Fruit fly (Drosophila melanogaster) whole organism, embryonic: ENCODE measurements around the gene CG7860.

Source experiments
- CG10565 ChIP-seq: fragments of 200-800 bp; sonication (Bioruptor generic); optimal IDR thresholded peaks from 3 replicates; lab custom pipeline; 2016; ENCODE audit warnings: missing biosample characterization, mild to moderate bottlenecking, missing genetic modification characterization
- CG12071 ChIP-seq: fragments of 200-800 bp; sonication (Bioruptor generic); optimal IDR thresholded peaks from 3 replicates; lab custom pipeline; 2018; ENCODE audit warnings: missing biosample characterization, mild to moderate bottlenecking, missing genetic modification characterization
- CG12155 ChIP-seq: fragments of 200-800 bp; sonication (Bioruptor generic); optimal IDR thresholded peaks from 3 replicates; lab custom pipeline; 2016; ENCODE audit warnings: missing biosample characterization, missing genetic modification characterization
- CG1233 ChIP-seq: fragments of 200-800 bp; sonication (Bioruptor generic); optimal IDR thresholded peaks from 4 replicates; lab custom pipeline; 2018; ENCODE audit warnings: missing biosample characterization, mild to moderate bottlenecking, missing genetic modification characterization
- CG13775 ChIP-seq: fragments of 200-800 bp; sonication (Bioruptor generic); optimal IDR thresholded peaks from 3 replicates; lab custom pipeline; 2017; ENCODE audit warnings: missing biosample characterization, mild to moderate bottlenecking, missing genetic modification characterization
- CG14050 ChIP-seq: fragments of 200-800 bp; sonication (Bioruptor generic); IDR thresholded peaks from 3 replicates; pipeline ENCODE4 v1.3.6; 2022; ENCODE audit warnings: missing biosample characterization, missing genetic modification characterization
- CG15514 ChIP-seq: fragments of 200-800 bp; sonication (Bioruptor generic); optimal IDR thresholded peaks from 3 replicates; lab custom pipeline; 2017; ENCODE audit warnings: missing biosample characterization, missing genetic modification characterization, mild to moderate bottlenecking, moderate library complexity, missing genetic modification reagents
- CG17359 ChIP-seq: fragments of 200-800 bp; sonication (Bioruptor generic); optimal IDR thresholded peaks from 3 replicates; lab custom pipeline; 2018; ENCODE audit warnings: missing biosample characterization, mild to moderate bottlenecking, missing genetic modification characterization, moderate library complexity
- CG17361 ChIP-seq: fragments of 200-800 bp; sonication (Bioruptor generic); IDR thresholded peaks from 3 replicates; pipeline ENCODE4 v1.3.6; 2022; ENCODE audit warnings: missing biosample characterization, missing genetic modification characterization
- CG1792 ChIP-seq: fragments of 200-800 bp; sonication (Bioruptor generic); optimal IDR thresholded peaks from 2 replicates; lab custom pipeline; 2016; ENCODE audit warnings: missing biosample characterization, missing genetic modification characterization
- CG18011 ChIP-seq: fragments of 200-800 bp; sonication (Bioruptor generic); optimal IDR thresholded peaks from 2 replicates; lab custom pipeline; 2017; ENCODE audit warnings: missing biosample characterization, missing genetic modification characterization, mild to moderate bottlenecking, moderate library complexity, missing genotype
- CG18262 ChIP-seq: fragments of 200-800 bp; optimal IDR thresholded peaks from 3 replicates; lab custom pipeline; 2019; ENCODE audit warnings: missing biosample characterization, mild to moderate bottlenecking, missing genetic modification characterization, moderate library complexity
- CG31388 ChIP-seq: fragments of 200-800 bp; sonication (Bioruptor generic); optimal IDR thresholded peaks from 2 replicates; lab custom pipeline; 2016; ENCODE audit warnings: missing biosample characterization, missing genetic modification characterization
- CG32772 ChIP-seq: fragments of 200-800 bp; sonication (Bioruptor generic); IDR thresholded peaks from 2 replicates; pipeline ENCODE4 v1.3.6; 2022; ENCODE audit warnings: missing biosample characterization, missing genetic modification characterization
- CG34224 ChIP-seq: fragments of 200-800 bp; sonication (Bioruptor generic); IDR thresholded peaks from 3 replicates; pipeline ENCODE4 v1.3.6; 2022; ENCODE audit warnings: missing biosample characterization, missing genetic modification characterization; ENCODE audit not compliant: partially characterized antibody
- CG4707 ChIP-seq: fragments of 200-800 bp; sonication (Bioruptor generic); optimal IDR thresholded peaks from 2 replicates; lab custom pipeline; 2018; ENCODE audit warnings: missing biosample characterization, mild to moderate bottlenecking, missing genetic modification characterization, moderate library complexity
- CG5245 ChIP-seq: fragments of 200-800 bp; sonication (Bioruptor generic); optimal IDR thresholded peaks from 3 replicates; lab custom pipeline; 2016; ENCODE audit warnings: missing biosample characterization, missing genetic modification characterization
- CG8388 ChIP-seq: fragments of 200-800 bp; sonication (Bioruptor generic); optimal IDR thresholded peaks from 2 replicates; lab custom pipeline; 2019; ENCODE audit warnings: missing biosample characterization, mild to moderate bottlenecking, missing genetic modification characterization, moderate library complexity
- CG9215 ChIP-seq: fragments of 200-800 bp; sonication (Bioruptor generic); IDR thresholded peaks from 2 replicates; pipeline ENCODE4 v1.3.6; 2022; ENCODE audit warnings: missing biosample characterization, missing genetic modification characterization
- CHES-1-like ChIP-seq: fragments of 200-800 bp; sonication (Bioruptor generic); optimal IDR thresholded peaks from 2 replicates; lab custom pipeline; 2016; ENCODE audit warnings: missing biosample characterization, missing genetic modification characterization
- Dref ChIP-seq: fragments of 200-800 bp; sonication (Bioruptor generic); IDR thresholded peaks from 2 replicates; pipeline ENCODE4 v1.3.6; 2022; ENCODE audit warnings: missing biosample characterization, missing genetic modification characterization
- Drgx ChIP-seq: fragments of 200-800 bp; sonication (Bioruptor generic); IDR thresholded peaks from 2 replicates; pipeline ENCODE4 v1.3.6; 2022; ENCODE audit warnings: missing biosample characterization, missing genetic modification characterization
- Lim3 ChIP-seq: fragments of 200-800 bp; sonication (Bioruptor generic); IDR thresholded peaks from 2 replicates; pipeline ENCODE4 v1.3.6; 2022; ENCODE audit warnings: missing biosample characterization, missing genetic modification characterization
- MBD-R2 ChIP-seq: fragments of 200-800 bp; sonication (Bioruptor generic); IDR thresholded peaks from 2 replicates; pipeline ENCODE4 v1.3.6; 2022; ENCODE audit warnings: missing biosample characterization, missing genetic modification characterization
- Med ChIP-seq: fragments of 200-800 bp; sonication (Bioruptor generic); peaks from one replicate; lab custom pipeline; 2016; ENCODE audit warnings: missing biosample characterization, missing genetic modification characterization, mild to moderate bottlenecking, inconsistent platforms, moderate library complexity
- Nf-YB ChIP-seq: fragments of 200-800 bp; sonication (Bioruptor generic); optimal IDR thresholded peaks from 3 replicates; lab custom pipeline; 2019; ENCODE audit warnings: missing biosample characterization, mild to moderate bottlenecking, missing genetic modification characterization, moderate library complexity
- Scr ChIP-seq: fragments of 200-800 bp; sonication (Bioruptor generic); IDR thresholded peaks from 2 replicates; pipeline ENCODE4 v1.3.6; 2022; ENCODE audit warnings: missing biosample characterization, missing genetic modification characterization; ENCODE audit not compliant: partially characterized antibody
- Six4 ChIP-seq: fragments of 200-800 bp; sonication (Bioruptor generic); optimal IDR thresholded peaks from 2 replicates; lab custom pipeline; 2016; ENCODE audit warnings: missing biosample characterization, missing genetic modification characterization
- Sox102F ChIP-seq: fragments of 200-800 bp; sonication (Bioruptor generic); optimal IDR thresholded peaks from 2 replicates; lab custom pipeline; 2018; ENCODE audit warnings: missing biosample characterization, mild to moderate bottlenecking, missing genetic modification characterization, moderate library complexity
- YL-1 ChIP-seq: fragments of 200-800 bp; sonication (Bioruptor generic); optimal IDR thresholded peaks from 3 replicates; lab custom pipeline; 2017; ENCODE audit warnings: missing biosample characterization, mild to moderate bottlenecking, missing genetic modification characterization
- cg ChIP-seq: fragments of 200-800 bp; sonication (Bioruptor generic); optimal IDR thresholded peaks from 3 replicates; lab custom pipeline; 2019; ENCODE audit warnings: missing biosample characterization, mild to moderate bottlenecking, missing genetic modification characterization, moderate library complexity
- dm ChIP-seq: fragments of 200-800 bp; sonication (Bioruptor generic); optimal IDR thresholded peaks from 3 replicates; lab custom pipeline; 2016; ENCODE audit warnings: missing biosample characterization, missing genetic modification characterization
- dpn ChIP-seq, 2 experiments: fragments of 200-800 bp; sonication (Bioruptor generic); optimal IDR thresholded peaks; 3 replicates each; lab custom pipeline; 2016; ENCODE audit warnings: missing biosample characterization in 2 of 2, missing genetic modification characterization in 2 of 2
- dysf ChIP-seq: fragments of 200-800 bp; sonication (Bioruptor generic); IDR thresholded peaks from 3 replicates; pipeline ENCODE4 v1.3.6; 2022; ENCODE audit warnings: missing biosample characterization, missing genetic modification characterization
- grn ChIP-seq: fragments of 200-800 bp; sonication (Bioruptor generic); optimal IDR thresholded peaks from 3 replicates; lab custom pipeline; 2017; ENCODE audit warnings: missing biosample characterization, missing genetic modification characterization
- hb ChIP-seq: fragments of 200-800 bp; sonication (Bioruptor generic); IDR thresholded peaks from 3 replicates; pipeline ENCODE4 v1.3.6; 2022; ENCODE audit warnings: missing biosample characterization, missing genetic modification characterization; ENCODE audit not compliant: partially characterized antibody
- maf-S ChIP-seq: fragments of 200-800 bp; sonication (Bioruptor generic); optimal IDR thresholded peaks from 2 replicates; lab custom pipeline; 2016; ENCODE audit warnings: missing biosample characterization, missing genetic modification characterization
- nom ChIP-seq: fragments of 200-800 bp; sonication (Bioruptor generic); optimal IDR thresholded peaks from 2 replicates; lab custom pipeline; 2017; ENCODE audit warnings: missing biosample characterization, missing genetic modification characterization, mild to moderate bottlenecking, moderate library complexity, missing genetic modification reagents
- org-1 ChIP-seq: fragments of 200-800 bp; sonication (Bioruptor generic); optimal IDR thresholded peaks from 2 replicates; lab custom pipeline; 2017; ENCODE audit warnings: missing biosample characterization, missing genetic modification characterization
- peb ChIP-seq: fragments of 200-800 bp; sonication (Bioruptor generic); IDR thresholded peaks from 2 replicates; pipeline ENCODE4 v1.3.6; 2022; ENCODE audit warnings: missing biosample characterization, missing genetic modification characterization
- pita ChIP-seq: fragments of 200-800 bp; sonication (Bioruptor generic); optimal IDR thresholded peaks from 2 replicates; lab custom pipeline; 2017; ENCODE audit warnings: missing biosample characterization, mild to moderate bottlenecking, missing genetic modification characterization
- row ChIP-seq: fragments of 200-800 bp; sonication (Bioruptor generic); IDR thresholded peaks from 3 replicates; pipeline ENCODE4 v1.3.6; 2022; ENCODE audit warnings: missing biosample characterization, missing genetic modification characterization
- sug ChIP-seq: fragments of 200-800 bp; optimal IDR thresholded peaks from 2 replicates; lab custom pipeline; 2019; ENCODE audit warnings: missing biosample characterization, mild to moderate bottlenecking, missing genetic modification characterization, moderate library complexity
- tup ChIP-seq: fragments of 200-800 bp; sonication (Bioruptor generic); optimal IDR thresholded peaks from 2 replicates; lab custom pipeline; 2016; ENCODE audit warnings: missing biosample characterization, mild to moderate bottlenecking, missing genetic modification characterization, moderate library complexity
- tx ChIP-seq: fragments of 200-800 bp; sonication (Bioruptor generic); optimal IDR thresholded peaks from 2 replicates; lab custom pipeline; 2016; ENCODE audit warnings: missing biosample characterization, missing genetic modification characterization
- unpg ChIP-seq: fragments of 200-800 bp; sonication (Bioruptor generic); optimal IDR thresholded peaks from 3 replicates; lab custom pipeline; 2018; ENCODE audit warnings: missing biosample characterization, mild to moderate bottlenecking, missing genetic modification characterization, moderate library complexity
- vnd ChIP-seq: fragments of 200-800 bp; sonication (Bioruptor generic); IDR thresholded peaks from 3 replicates; pipeline ENCODE4 v1.3.6; 2022; ENCODE audit warnings: missing biosample characterization, missing genetic modification characterization; ENCODE audit not compliant: partially characterized antibody
- wek ChIP-seq: fragments of 200-800 bp; sonication (Bioruptor generic); optimal IDR thresholded peaks from 3 replicates; lab custom pipeline; 2018; ENCODE audit warnings: missing biosample characterization, mild to moderate bottlenecking, missing genetic modification characterization, moderate library complexity
- zfh1 ChIP-seq: fragments of 200-800 bp; sonication (Bioruptor generic); IDR thresholded peaks from 3 replicates; pipeline ENCODE4 v1.3.6; 2022; ENCODE audit warnings: missing biosample characterization, missing genetic modification characterization

Gene CG7860

DNA sequence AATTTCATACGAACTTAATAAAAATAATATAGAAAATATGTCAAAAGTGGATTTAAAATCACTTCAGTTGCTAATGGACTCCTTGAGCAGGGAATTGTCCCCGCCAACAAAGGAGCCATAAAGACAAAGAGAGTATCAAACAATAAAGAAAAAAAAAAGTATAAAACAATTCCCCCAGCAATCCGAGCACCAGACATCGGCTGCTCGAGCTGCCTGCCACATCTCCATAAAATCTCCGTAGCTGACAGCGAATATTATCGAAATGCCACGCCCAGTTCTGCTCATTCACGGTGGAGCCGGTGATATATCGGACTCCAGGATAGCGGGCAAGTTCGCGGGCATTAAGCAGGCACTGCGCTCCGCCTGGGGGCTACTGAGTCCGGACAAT is at the start of gene CG7860:
CG7860 (plus strand) TSS at position 11 of the 388 bp plus-strand sequence.
- TF ChIP-seq Med (GFP tag; lab: Kevin White, UChicago): peak; percentile 26
- TF ChIP-seq CG10565: no peak
- TF ChIP-seq nom (GFP tag; lab: Kevin White, UChicago): peak; percentile 34
- TF ChIP-seq Drgx (GFP tag; lab: Robert Waterston, UW): no peak
- no peak for TF ChIP-seq unpg (GFP tag; lab: Kevin White, UChicago)
- TF ChIP-seq Lim3: no peak
- TF ChIP-seq wek (GFP tag; lab: Kevin White, UChicago): no peak
- TF ChIP-seq CG18262: peak; percentile 1
- no peak for TF ChIP-seq pita (GFP tag; lab: Kevin White, UChicago)
- no peak for TF ChIP-seq org-1 (GFP tag; lab: Kevin White, UChicago)
- no peak for TF ChIP-seq row (GFP tag; lab: Robert Waterston, UW)
- no peak for TF ChIP-seq CG5245 (GFP tag; lab: Kevin White, UChicago)
- no peak for TF ChIP-seq peb (GFP tag; lab: Robert Waterston, UW)
- TF ChIP-seq MBD-R2 (GFP tag; lab: Robert Waterston, UW): 0 out of 2 replicates have a peak, but pooled peaks have one; percentile 12
- no peak for TF ChIP-seq CG9215 (GFP tag; lab: Robert Waterston, UW)

DNA sequence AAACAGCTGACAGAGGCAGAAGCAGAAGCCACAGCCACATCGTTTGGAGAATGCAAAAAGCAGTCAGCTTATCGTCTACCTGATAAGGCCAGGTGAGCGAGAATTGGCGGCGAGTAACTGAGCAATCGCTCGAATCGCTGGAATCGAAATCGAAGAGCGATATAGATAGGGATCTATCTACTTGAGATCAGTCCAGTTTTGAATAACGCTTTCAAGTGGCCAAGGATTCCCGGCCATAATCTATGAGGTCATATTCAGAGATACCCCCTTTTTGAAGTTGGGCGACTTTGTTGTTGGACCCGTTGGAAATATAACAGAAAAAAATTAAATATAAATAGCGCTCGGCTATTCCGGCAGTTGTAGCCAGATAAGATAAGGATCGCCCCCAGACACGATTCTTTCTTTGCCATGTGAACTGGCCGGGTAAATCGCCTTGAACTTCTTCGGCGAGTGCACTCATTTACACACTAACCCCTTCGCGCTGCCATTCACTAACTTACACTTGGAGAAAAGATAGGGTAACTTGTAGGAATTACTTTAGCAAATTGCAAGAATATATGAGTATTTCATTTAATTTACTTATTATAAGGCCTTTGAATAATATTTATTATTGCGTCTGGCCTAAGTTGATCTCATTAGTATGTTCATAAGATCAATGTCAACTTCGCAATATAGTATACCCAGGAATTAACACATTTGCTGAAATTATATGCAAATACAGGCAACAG is 46.2 kb upstream of the CG7860 start:
- no peak for TF ChIP-seq tup (GFP tag; lab: Kevin White, UChicago)
- no peak for TF ChIP-seq dm (GFP tag; lab: Kevin White, UChicago)
- TF ChIP-seq Six4 (GFP tag; lab: Kevin White, UChicago): no peak
- TF ChIP-seq zfh1: no peak
- no peak for TF ChIP-seq CG1792 (GFP tag; lab: Kevin White, UChicago)
- no peak for TF ChIP-seq CG14050 (GFP tag; lab: Robert Waterston, UW)
- no peak for TF ChIP-seq CG4707 (GFP tag; lab: Kevin White, UChicago)
- no peak for TF ChIP-seq CG8388 (GFP tag; lab: Kevin White, UChicago)
- TF ChIP-seq CG17361 (GFP tag; lab: Robert Waterston, UW): no peak
- no peak for TF ChIP-seq Sox102F (GFP tag; lab: Kevin White, UChicago)
- TF ChIP-seq cg: no peak
- no peak for TF ChIP-seq Nf-YB (GFP tag; lab: Kevin White, UChicago)
- TF ChIP-seq CG17359 (tag; lab: Kevin White, UChicago): no peak
- no peak for TF ChIP-seq CG13775 (GFP tag; lab: Kevin White, UChicago)
- no peak for TF ChIP-seq Dref (GFP tag; lab: Robert Waterston, UW)
- TF ChIP-seq dpn (GFP tag; optimal IDR thresholded peaks at IDR 0.05; lab: Kevin White, UChicago): no peak
- TF ChIP-seq vnd: no peak
- no peak for TF ChIP-seq CHES-1-like (GFP tag; lab: Kevin White, UChicago)
- TF ChIP-seq CG32772 (GFP tag; lab: Robert Waterston, UW): no peak
- TF ChIP-seq CG12071 (GFP tag; lab: Kevin White, UChicago): no peak
- TF ChIP-seq CG12155 (GFP tag; lab: Kevin White, UChicago): peak; percentile 1
- TF ChIP-seq CG31388 (GFP tag; lab: Kevin White, UChicago): no peak
- peak; percentile 96 for TF ChIP-seq grn (GFP tag; lab: Kevin White, UChicago)
- no peak for TF ChIP-seq maf-S (GFP tag; lab: Kevin White, UChicago)
- no peak for TF ChIP-seq org-1 (GFP tag; lab: Kevin White, UChicago)
- no peak for TF ChIP-seq hb (GFP tag; lab: Robert Waterston, UW)
- TF ChIP-seq YL-1: no peak
- no peak for TF ChIP-seq dysf (GFP tag; lab: Robert Waterston, UW)
- no peak for TF ChIP-seq tx
- TF ChIP-seq CG34224 (GFP tag; lab: Robert Waterston, UW): no peak
- peak; percentile 75 for TF ChIP-seq sug (tag; lab: Kevin White, UChicago)
- TF ChIP-seq Scr (GFP tag; lab: Robert Waterston, UW): no peak
- TF ChIP-seq CG18011 (GFP tag; lab: Kevin White, UChicago): no peak
- TF ChIP-seq CG15514 (GFP tag; lab: Kevin White, UChicago): no peak
- no peak for TF ChIP-seq CG1233 (GFP tag; lab: Kevin White, UChicago)
